Worm (Caenorhabditis elegans): ENCODE measurements around the gene ttbk-6.

The ttbk-6 gene

DNA sequence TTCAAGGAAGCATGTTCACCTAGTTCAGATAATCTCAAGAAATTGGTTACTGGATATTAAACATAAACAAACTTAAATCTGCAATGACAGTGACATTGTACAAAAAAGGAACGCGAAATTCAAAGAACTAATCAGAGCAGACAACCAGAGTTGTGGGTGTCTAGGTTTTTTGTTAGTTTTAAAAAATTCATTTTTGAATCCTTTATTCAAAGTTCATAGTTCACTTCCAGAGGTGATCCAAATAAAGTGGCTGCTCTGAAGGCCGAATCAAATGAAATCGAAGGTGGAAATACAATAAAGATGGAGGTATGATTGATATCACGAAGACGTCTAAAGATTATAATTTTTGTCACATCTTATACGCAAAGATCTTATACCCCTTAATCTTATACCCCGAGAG lies at the start of gene ttbk-6:
Gene ttbk-6 (plus strand): TSS at position 301 of the 400 bp plus-strand sequence.
- no peak for TF ChIP-seq ama-1 (optimal IDR thresholded peaks at IDR 0.05)
- TF ChIP-seq flt-1 (GFP tag; IDR thresholded peaks at IDR 0.05), result no peak
- no peak for TF ChIP-seq pes-1 (GFP tag; IDR thresholded peaks at IDR 0.05)
- TF ChIP-seq ceh-36 (tag; optimal IDR thresholded peaks at IDR 0.05), result no peak
- no peak for TF ChIP-seq B0310.2 (tag; optimal IDR thresholded peaks at IDR 0.05)
- TF ChIP-seq sea-1 (GFP tag; conservative IDR thresholded peaks at IDR 0.05), result no peak
- TF ChIP-seq aly-1 (tag; optimal IDR thresholded peaks at IDR 0.05), result no peak
- TF ChIP-seq tra-4 (tag; optimal IDR thresholded peaks at IDR 0.05), result no peak
- no peak for TF ChIP-seq tbx-37 (GFP tag; conservative IDR thresholded peaks at IDR 0.05)
- TF ChIP-seq hmg-4 (GFP tag; optimal IDR thresholded peaks at IDR 0.05), result no peak
- no peak for TF ChIP-seq hnd-1 (tag; optimal IDR thresholded peaks at IDR 0.05)
- TF ChIP-seq scrt-1 (GFP tag; IDR thresholded peaks at IDR 0.05), result no peak
- TF ChIP-seq ceh-13 (GFP tag; optimal IDR thresholded peaks at IDR 0.05), result no peak
- TF ChIP-seq ets-7 (tag; optimal IDR thresholded peaks at IDR 0.05), result no peak
- no peak for TF ChIP-seq hmbx-1 (tag; optimal IDR thresholded peaks at IDR 0.05)
- no peak for TF ChIP-seq F13C5.2 (tag; optimal IDR thresholded peaks at IDR 0.05)
- TF ChIP-seq tbx-11 (GFP tag; IDR thresholded peaks at IDR 0.05), result no peak

DNA sequence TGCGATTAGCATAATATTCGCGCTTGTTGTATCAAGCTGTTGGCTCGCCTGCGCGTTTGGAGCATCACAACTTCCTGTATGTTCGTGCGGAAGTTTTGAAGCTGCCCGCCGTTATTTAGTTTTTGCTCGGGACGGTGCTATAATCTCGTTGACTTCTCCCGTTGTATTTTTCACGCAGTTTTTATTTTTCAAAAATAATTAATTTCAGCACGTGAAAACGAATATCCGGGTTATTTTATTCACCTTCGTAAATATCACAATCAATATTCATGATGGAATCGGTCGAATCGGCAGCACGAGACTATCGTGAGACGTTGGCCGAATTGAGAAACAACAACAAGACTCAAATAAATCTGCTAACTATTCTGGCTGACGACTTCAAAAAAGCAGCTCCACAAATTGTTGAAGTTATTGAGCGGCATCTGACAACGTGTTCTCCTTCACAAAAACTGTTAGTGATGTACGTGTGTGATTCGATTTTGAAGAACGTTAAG lies 49.3 kb upstream of the ttbk-6 start:
- TF ChIP-seq ama-1 (optimal IDR thresholded peaks at IDR 0.05) (peak; percentile 62), sea-1 (GFP tag; conservative IDR thresholded peaks at IDR 0.05) (no peak)

DNA sequence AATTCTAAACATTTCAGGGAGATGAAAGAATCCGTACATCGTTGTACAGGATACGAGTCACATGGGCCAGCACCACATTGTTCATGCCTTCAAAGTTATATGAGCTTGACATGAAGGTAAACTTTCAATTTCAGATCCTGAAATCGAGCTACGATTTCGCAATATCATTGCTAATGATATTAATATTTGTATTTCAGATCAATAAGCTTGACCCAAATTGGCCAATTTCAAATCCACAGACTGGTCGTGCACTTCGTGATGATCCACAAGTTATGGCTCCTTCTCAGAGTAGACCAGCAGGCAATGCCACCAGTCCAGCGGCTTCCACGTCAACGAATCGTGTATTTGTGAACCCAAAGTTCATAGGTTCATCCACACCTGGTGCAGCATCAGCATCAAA lies 48.1 kb upstream of the ttbk-6 start:
- TF ChIP-seq scrt-1 (GFP tag; IDR thresholded peaks at IDR 0.05), result no peak
- no peak for TF ChIP-seq aly-1 (tag; optimal IDR thresholded peaks at IDR 0.05)
- no peak for TF ChIP-seq tbx-37 (GFP tag; conservative IDR thresholded peaks at IDR 0.05)
- no peak for TF ChIP-seq B0310.2 (tag; optimal IDR thresholded peaks at IDR 0.05)
- TF ChIP-seq hnd-1 (tag; optimal IDR thresholded peaks at IDR 0.05), result no peak
- no peak for TF ChIP-seq pes-1 (GFP tag; IDR thresholded peaks at IDR 0.05)

DNA sequence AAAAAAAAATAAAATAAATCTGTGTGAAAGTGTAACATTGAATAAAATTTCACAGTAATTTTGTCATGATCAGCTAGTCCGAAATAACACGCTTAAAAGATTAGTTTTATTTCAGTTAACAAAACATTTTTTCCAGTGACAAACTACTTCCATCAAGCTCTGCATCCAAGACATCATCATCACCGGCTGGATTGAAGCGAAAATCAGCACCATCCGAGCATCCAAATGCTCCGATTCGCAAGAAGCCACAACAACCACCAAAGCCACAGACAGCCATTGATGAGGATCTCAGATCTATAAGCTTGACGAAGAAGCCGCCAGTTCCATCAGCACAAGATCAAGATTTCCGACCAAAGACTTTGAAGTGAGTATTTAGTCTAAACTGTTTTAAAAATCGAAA lies 47.3 kb upstream of the ttbk-6 start:
- TF ChIP-seq ceh-13 (GFP tag; optimal IDR thresholded peaks at IDR 0.05) (no peak), hnd-1 (tag; optimal IDR thresholded peaks at IDR 0.05) (no peak), pes-1 (GFP tag; IDR thresholded peaks at IDR 0.05) (no peak), ceh-36 (tag; optimal IDR thresholded peaks at IDR 0.05) (no peak), sea-1 (GFP tag; conservative IDR thresholded peaks at IDR 0.05) (0 out of 2 replicates have a peak, but pooled peaks have one; percentile 16), hmg-4 (GFP tag; optimal IDR thresholded peaks at IDR 0.05) (no peak), scrt-1 (GFP tag; IDR thresholded peaks at IDR 0.05) (no peak), flt-1 (GFP tag; IDR thresholded peaks at IDR 0.05) (no peak), tra-4 (tag; optimal IDR thresholded peaks at IDR 0.05) (no peak), F13C5.2 (tag; optimal IDR thresholded peaks at IDR 0.05) (no peak), tbx-37 (GFP tag; conservative IDR thresholded peaks at IDR 0.05) (no peak), tbx-11 (GFP tag; IDR thresholded peaks at IDR 0.05) (no peak), hmbx-1 (tag; optimal IDR thresholded peaks at IDR 0.05) (no peak), ama-1 (optimal IDR thresholded peaks at IDR 0.05) (peak; percentile 27), B0310.2 (tag; optimal IDR thresholded peaks at IDR 0.05) (peak; percentile 32)

ce11 chrIII:5030629-5031028 lies 43.9 kb upstream of the ttbk-6 start, which contains the start of gene klp-6:
Gene klp-6 (plus strand): TSS chrIII:5030929.
- TF ChIP-seq hmg-4 (GFP tag; optimal IDR thresholded peaks at IDR 0.05), result no peak
- TF ChIP-seq B0310.2 (tag; optimal IDR thresholded peaks at IDR 0.05), result no peak
- TF ChIP-seq ets-7 (tag; optimal IDR thresholded peaks at IDR 0.05), result no peak
- TF ChIP-seq ceh-36 (tag; optimal IDR thresholded peaks at IDR 0.05), result no peak
- TF ChIP-seq pes-1 (GFP tag; IDR thresholded peaks at IDR 0.05), result no peak
- no peak for TF ChIP-seq tbx-11 (GFP tag; IDR thresholded peaks at IDR 0.05)
- TF ChIP-seq F13C5.2 (tag; optimal IDR thresholded peaks at IDR 0.05), result no peak
- TF ChIP-seq aly-1 (tag; optimal IDR thresholded peaks at IDR 0.05), result no peak
- TF ChIP-seq flt-1 (GFP tag; IDR thresholded peaks at IDR 0.05), result no peak
- TF ChIP-seq hmbx-1 (tag; optimal IDR thresholded peaks at IDR 0.05), result no peak
- no peak for TF ChIP-seq scrt-1 (GFP tag; IDR thresholded peaks at IDR 0.05)
- no peak for TF ChIP-seq hnd-1 (tag; optimal IDR thresholded peaks at IDR 0.05)
- TF ChIP-seq tbx-37 (GFP tag; conservative IDR thresholded peaks at IDR 0.05), result no peak
- TF ChIP-seq ama-1 (optimal IDR thresholded peaks at IDR 0.05), result no peak
- TF ChIP-seq sea-1 (GFP tag; conservative IDR thresholded peaks at IDR 0.05), result no peak
- TF ChIP-seq tra-4 (tag; optimal IDR thresholded peaks at IDR 0.05), result no peak
- no peak for TF ChIP-seq ceh-13 (GFP tag; optimal IDR thresholded peaks at IDR 0.05)

- peak; percentile 69 for TF ChIP-seq hmbx-1 (tag; optimal IDR thresholded peaks at IDR 0.05)
- TF ChIP-seq aly-1 (tag; optimal IDR thresholded peaks at IDR 0.05), result peak; percentile 97
- TF ChIP-seq F13C5.2 (tag; optimal IDR thresholded peaks at IDR 0.05), result peak; percentile 91
- peak; percentile 90 for TF ChIP-seq pes-1 (GFP tag; IDR thresholded peaks at IDR 0.05)
- peak; percentile 90 for TF ChIP-seq tbx-37 (GFP tag; conservative IDR thresholded peaks at IDR 0.05)
- peak; percentile 88 for TF ChIP-seq scrt-1 (GFP tag; IDR thresholded peaks at IDR 0.05)
- peak; percentile 97 for TF ChIP-seq hmg-4 (GFP tag; optimal IDR thresholded peaks at IDR 0.05)
- peak; percentile 65 for TF ChIP-seq hnd-1 (tag; optimal IDR thresholded peaks at IDR 0.05)
- peak; percentile 83 for TF ChIP-seq tra-4 (tag; optimal IDR thresholded peaks at IDR 0.05)
- TF ChIP-seq B0310.2 (tag; optimal IDR thresholded peaks at IDR 0.05), result peak; percentile 80
- peak; percentile 87 for TF ChIP-seq sea-1 (GFP tag; conservative IDR thresholded peaks at IDR 0.05)
- peak; percentile 90 for TF ChIP-seq tbx-11 (GFP tag; IDR thresholded peaks at IDR 0.05)
- TF ChIP-seq ets-7 (tag; optimal IDR thresholded peaks at IDR 0.05), result peak; percentile 85
- TF ChIP-seq ceh-36 (tag; optimal IDR thresholded peaks at IDR 0.05), result peak; percentile 82
- TF ChIP-seq ceh-13 (GFP tag; optimal IDR thresholded peaks at IDR 0.05), result peak; percentile 81
- TF ChIP-seq flt-1 (GFP tag; IDR thresholded peaks at IDR 0.05), result peak; percentile 82
Measured at ce11 chrIII:5031375-5031836, 43.1 kb upstream of the ttbk-6 start.

ce11 chrIII:5036158-5036557 lies 38.3 kb upstream of the ttbk-6 start, which contains the start of gene C45G9.6:
Gene C45G9.6 (plus strand): TSS chrIII:5036458.
- no peak for TF ChIP-seq ceh-13 (GFP tag; optimal IDR thresholded peaks at IDR 0.05)
- no peak for TF ChIP-seq tbx-11 (GFP tag; IDR thresholded peaks at IDR 0.05)
- no peak for TF ChIP-seq B0310.2 (tag; optimal IDR thresholded peaks at IDR 0.05)
- TF ChIP-seq flt-1 (GFP tag; IDR thresholded peaks at IDR 0.05), result no peak
- no peak for TF ChIP-seq F13C5.2 (tag; optimal IDR thresholded peaks at IDR 0.05)
- TF ChIP-seq hmbx-1 (tag; optimal IDR thresholded peaks at IDR 0.05), result no peak
- TF ChIP-seq ceh-36 (tag; optimal IDR thresholded peaks at IDR 0.05), result no peak
- TF ChIP-seq hmg-4 (GFP tag; optimal IDR thresholded peaks at IDR 0.05), result no peak
- no peak for TF ChIP-seq sea-1 (GFP tag; conservative IDR thresholded peaks at IDR 0.05)
- TF ChIP-seq pes-1 (GFP tag; IDR thresholded peaks at IDR 0.05), result no peak
- TF ChIP-seq tbx-37 (GFP tag; conservative IDR thresholded peaks at IDR 0.05), result no peak
- TF ChIP-seq aly-1 (tag; optimal IDR thresholded peaks at IDR 0.05), result no peak
- TF ChIP-seq hnd-1 (tag; optimal IDR thresholded peaks at IDR 0.05), result no peak
- TF ChIP-seq ets-7 (tag; optimal IDR thresholded peaks at IDR 0.05), result no peak
- no peak for TF ChIP-seq scrt-1 (GFP tag; IDR thresholded peaks at IDR 0.05)
- no peak for TF ChIP-seq ama-1 (optimal IDR thresholded peaks at IDR 0.05)
